Worm (Caenorhabditis elegans) whole organism, late embryonic: ENCODE measurements around the gene sfxn-2.
A peak's percentile ranks its signal among the peaks of the same experiment; 100 is the strongest.

Source experiments
- K02D7.2 ChIP-seq: sonication (generic microtip); optimal IDR thresholded peaks from 2 replicates; lab custom pipeline; 2017; ENCODE audit warnings: mild to moderate bottlenecking, missing genetic modification characterization, missing compliant biosample characterization
- K09A11.1 ChIP-seq: sonication (generic microtip); optimal IDR thresholded peaks from 2 replicates; lab custom pipeline; 2017; ENCODE audit warnings: antibody characterized with exemption, mild to moderate bottlenecking, missing genetic modification characterization, missing compliant biosample characterization; ENCODE audit not compliant: insufficient read depth
- T23F11.4 ChIP-seq: fragments of 200-800 bp; sonication (Bioruptor generic); optimal IDR thresholded peaks from 2 replicates; lab custom pipeline; 2018; ENCODE audit warnings: mild to moderate bottlenecking, missing genetic modification characterization, missing compliant biosample characterization
- Y22D7AL.16 ChIP-seq: sonication (generic microtip); optimal IDR thresholded peaks from 2 replicates; lab custom pipeline; 2016; ENCODE audit warnings: missing genetic modification characterization, missing compliant biosample characterization
- ama-1 ChIP-seq: fragments of 150-350 bp; optimal IDR thresholded peaks from 2 replicates; lab custom pipeline; 2014
- ceh-14 ChIP-seq: sonication (generic microtip); optimal IDR thresholded peaks from 2 replicates; lab custom pipeline; 2016; ENCODE audit warnings: missing genotype, missing genetic modification characterization, missing compliant biosample characterization
- ceh-19 ChIP-seq: fragments of 200-800 bp; sonication (Bioruptor generic); optimal IDR thresholded peaks from 2 replicates; lab custom pipeline; 2018; ENCODE audit warnings: mild to moderate bottlenecking, missing genetic modification characterization, missing compliant biosample characterization
- ceh-24 ChIP-seq: sonication (generic microtip); optimal IDR thresholded peaks from 2 replicates; lab custom pipeline; 2016; ENCODE audit warnings: mild to moderate bottlenecking, missing genetic modification characterization, missing compliant biosample characterization
- ceh-31 ChIP-seq: sonication (generic microtip); optimal IDR thresholded peaks from 2 replicates; lab custom pipeline; 2016; ENCODE audit warnings: missing genetic modification characterization, missing compliant biosample characterization
- ceh-48 ChIP-seq: sonication (generic microtip); optimal IDR thresholded peaks from 2 replicates; lab custom pipeline; 2016; ENCODE audit warnings: missing genetic modification characterization, inconsistent platforms, missing compliant biosample characterization
- che-1 ChIP-seq: sonication (generic microtip); optimal IDR thresholded peaks from 2 replicates; lab custom pipeline; 2016; ENCODE audit warnings: mild to moderate bottlenecking, missing genetic modification characterization, missing compliant biosample characterization
- dve-1 ChIP-seq: sonication (generic microtip); optimal IDR thresholded peaks from 2 replicates; lab custom pipeline; 2017; ENCODE audit warnings: antibody characterized with exemption, mild to moderate bottlenecking, missing genetic modification characterization, missing compliant biosample characterization
- elt-2 ChIP-seq: sonication (generic microtip); optimal IDR thresholded peaks from 2 replicates; lab custom pipeline; 2016; ENCODE audit warnings: missing genetic modification reagents, missing genetic modification characterization, missing compliant biosample characterization
- fax-1 ChIP-seq: sonication (generic microtip); optimal IDR thresholded peaks from 2 replicates; lab custom pipeline; 2016; ENCODE audit warnings: missing genotype, missing genetic modification characterization, missing compliant biosample characterization
- fkh-10 ChIP-seq: fragments of 150-350 bp; optimal IDR thresholded peaks from 2 replicates; lab custom pipeline; 2014; ENCODE audit warnings: missing biosample characterization, missing genetic modification reagents, missing genetic modification characterization
- gmeb-2 ChIP-seq: sonication (generic microtip); optimal IDR thresholded peaks from 2 replicates; lab custom pipeline; 2016; ENCODE audit warnings: missing genetic modification characterization, inconsistent platforms, missing compliant biosample characterization
- hlh-13 ChIP-seq: fragments of 200-800 bp; sonication (Bioruptor generic); optimal IDR thresholded peaks from 2 replicates; lab custom pipeline; 2018; ENCODE audit warnings: mild to moderate bottlenecking, missing genetic modification characterization, missing compliant biosample characterization
- hlh-15 ChIP-seq: sonication (generic microtip); optimal IDR thresholded peaks from 2 replicates; lab custom pipeline; 2016; ENCODE audit warnings: missing genetic modification characterization, missing compliant biosample characterization
- hlh-30 ChIP-seq: sonication (generic microtip); optimal IDR thresholded peaks from 2 replicates; lab custom pipeline; 2017; ENCODE audit warnings: antibody characterized with exemption, missing genetic modification characterization, missing compliant biosample characterization; ENCODE audit not compliant: insufficient read depth
- lim-6 ChIP-seq: sonication (generic microtip); optimal IDR thresholded peaks from 2 replicates; lab custom pipeline; 2016; ENCODE audit warnings: missing genetic modification characterization, missing compliant biosample characterization
- lin-11 ChIP-seq: fragments of 200-800 bp; sonication (Bioruptor generic); optimal IDR thresholded peaks from 2 replicates; lab custom pipeline; 2018; ENCODE audit warnings: mild to moderate bottlenecking, missing genetic modification characterization, missing compliant biosample characterization
- madf-2 ChIP-seq: sonication (generic microtip); optimal IDR thresholded peaks from 2 replicates; lab custom pipeline; 2017; ENCODE audit warnings: missing genetic modification characterization, missing compliant biosample characterization
- nhr-232 ChIP-seq: sonication (generic microtip); optimal IDR thresholded peaks from 2 replicates; lab custom pipeline; 2016; ENCODE audit warnings: missing genetic modification characterization, missing compliant biosample characterization
- pat-9 ChIP-seq: fragments of 200-800 bp; sonication (Bioruptor generic); optimal IDR thresholded peaks from 2 replicates; lab custom pipeline; 2018; ENCODE audit warnings: mild to moderate bottlenecking, missing genetic modification characterization, moderate library complexity, missing compliant biosample characterization
- pax-1 ChIP-seq: fragments of 150-350 bp; optimal IDR thresholded peaks from 2 replicates; lab custom pipeline; 2014; ENCODE audit warnings: missing biosample characterization, missing genetic modification characterization
- pqm-1 ChIP-seq: sonication (generic microtip); optimal IDR thresholded peaks from 2 replicates; lab custom pipeline; 2016; ENCODE audit warnings: missing genetic modification characterization, missing compliant biosample characterization
- ref-2 ChIP-seq: sonication (generic microtip); optimal IDR thresholded peaks from 2 replicates; lab custom pipeline; 2016; ENCODE audit warnings: missing genetic modification characterization, missing compliant biosample characterization
- sox-2 ChIP-seq: fragments of 200-800 bp; sonication (Bioruptor generic); IDR thresholded peaks from 2 replicates; pipeline ENCODE4 v1.3.6; 2022; ENCODE audit warnings: missing genetic modification reagents, missing genetic modification characterization, missing compliant biosample characterization
- sox-4 ChIP-seq: sonication (generic microtip); optimal IDR thresholded peaks from 2 replicates; lab custom pipeline; 2017; ENCODE audit warnings: mild to moderate bottlenecking, missing genetic modification characterization, inconsistent platforms, missing compliant biosample characterization
- tbx-2 ChIP-seq: sonication (generic microtip); optimal IDR thresholded peaks from 2 replicates; lab custom pipeline; 2016; ENCODE audit warnings: missing genetic modification characterization, missing compliant biosample characterization
- unc-55 ChIP-seq: sonication (generic microtip); optimal IDR thresholded peaks from 2 replicates; lab custom pipeline; 2017; ENCODE audit warnings: missing biosample characterization, missing genetic modification reagents, missing genetic modification characterization
- unc-86 ChIP-seq: sonication (generic microtip); optimal IDR thresholded peaks from 2 replicates; lab custom pipeline; 2016; ENCODE audit warnings: missing genetic modification characterization, missing compliant biosample characterization
- zip-5 ChIP-seq: sonication (generic microtip); optimal IDR thresholded peaks from 2 replicates; lab custom pipeline; 2016; ENCODE audit warnings: missing genetic modification characterization, missing compliant biosample characterization

Gene sfxn-2

ce11 chrX:7964022-7964421, 5.9 kb upstream of the sfxn-2 start:
- TF ChIP-seq madf-2 (tag; lab: Kevin White, UChicago) = no peak
- TF ChIP-seq che-1 (tag; lab: Kevin White, UChicago) = no peak
- TF ChIP-seq lin-11 (tag; lab: Kevin White, UChicago) = no peak
- no peak for TF ChIP-seq ceh-14 (tag; lab: Kevin White, UChicago)
- no peak for TF ChIP-seq hlh-15 (tag; lab: Kevin White, UChicago)
- TF ChIP-seq unc-55 (GFP tag; lab: Kevin White, UChicago) = peak; percentile 7
- TF ChIP-seq, all 69 proteins: peak for 1

ce11 chrX:7962056-7962485, 4.0 kb upstream of the sfxn-2 start:
- TF ChIP-seq T23F11.4 (GFP tag; lab: Kevin White, UChicago) (peak; percentile 27), ref-2 (peak; percentile 37), pqm-1 (peak; percentile 44), che-1 (tag; lab: Kevin White, UChicago) (no peak), elt-2 (tag; lab: Kevin White, UChicago) (peak; percentile 89), tbx-2 (peak; percentile 42), hlh-30 (tag; lab: Kevin White, UChicago) (peak; percentile 29), ceh-31 (tag; lab: Kevin White, UChicago) (peak; percentile 6), nhr-232 (tag; lab: Kevin White, UChicago) (no peak)

- TF ChIP-seq fkh-10 (GFP tag; lab: Kevin White, UChicago) (no peak), hlh-13 (GFP tag; lab: Kevin White, UChicago) (no peak), sox-4 (peak; percentile 13)
Measured at ce11 chrX:7961623-7962022, 3.5 kb upstream of the sfxn-2 start, which contains the start of gene sem-5. Gene sem-5, minus strand, starts transcription at chrX:7961723.

- TF ChIP-seq lin-11 (tag; lab: Kevin White, UChicago) (no peak), hlh-15 (tag; lab: Kevin White, UChicago) (no peak), K02D7.2 (no peak), ceh-48 (tag; lab: Kevin White, UChicago) (no peak), dve-1 (tag; lab: Kevin White, UChicago) (no peak), sox-2 (GFP tag; lab: Robert Waterston, UW) (no peak), ceh-31 (tag; lab: Kevin White, UChicago) (no peak), fax-1 (no peak), fkh-10 (GFP tag; lab: Kevin White, UChicago) (no peak), K09A11.1 (tag; lab: Kevin White, UChicago) (no peak), madf-2 (tag; lab: Kevin White, UChicago) (no peak), hlh-13 (GFP tag; lab: Kevin White, UChicago) (no peak), unc-86 (tag; lab: Kevin White, UChicago) (no peak)
Measured at ce11 chrX:7956449-7956848, 1.7 kb downstream of the sfxn-2 start.

ce11 chrX:7954328-7954727, 3.8 kb downstream of the sfxn-2 start, which contains the start of gene dct-1:
Gene dct-1, plus strand, starts transcription at chrX:7954354.
- TF ChIP-seq lim-6 (tag; lab: Kevin White, UChicago) (no peak), unc-55 (GFP tag; lab: Kevin White, UChicago) (peak; percentile 11)

ce11 chrX:7953695-7954094, 4.4 kb downstream of the sfxn-2 start:
- no peak for TF ChIP-seq madf-2 (tag; lab: Kevin White, UChicago)
- no peak for TF ChIP-seq gmeb-2 (tag; lab: Kevin White, UChicago)
- no peak for TF ChIP-seq unc-55 (GFP tag; lab: Kevin White, UChicago)
- TF ChIP-seq Y22D7AL.16 (tag; lab: Kevin White, UChicago) = no peak
- TF ChIP-seq sox-4 = no peak
- TF ChIP-seq K02D7.2 = no peak
- TF ChIP-seq ama-1 (lab: Kevin White, UChicago) = no peak
- no peak for TF ChIP-seq pat-9 (tag; lab: Kevin White, UChicago)

- TF ChIP-seq pax-1 (tag; lab: Kevin White, UChicago) = no peak
- no peak for TF ChIP-seq ceh-24
- no peak for TF ChIP-seq ceh-48 (tag; lab: Kevin White, UChicago)
- TF ChIP-seq hlh-13 (GFP tag; lab: Kevin White, UChicago) = no peak
- no peak for TF ChIP-seq ceh-19 (GFP tag; lab: Kevin White, UChicago)
- TF ChIP-seq ceh-31 (tag; lab: Kevin White, UChicago) = no peak
- TF ChIP-seq fkh-10 (GFP tag; lab: Kevin White, UChicago) = no peak
- no peak for TF ChIP-seq zip-5 (tag; lab: Kevin White, UChicago)
Measured at ce11 chrX:7953063-7953337, 5.1 kb downstream of the sfxn-2 start.
